Worm (Caenorhabditis elegans) whole organism, young adult: ENCODE results near the gene F17H10.2.

Source experiments
- B0019.2 ChIP-seq: fragments of 200-800 bp; sonication (Bioruptor generic); conservative IDR thresholded peaks from 2 replicates; pipeline ENCODE4 v1.3.6; 2022; ENCODE audit warnings: missing genetic modification reagents, missing genetic modification characterization, missing compliant biosample characterization
- B0035.1 ChIP-seq: sonication (generic microtip); optimal IDR thresholded peaks from 2 replicates; lab custom pipeline; 2016; ENCODE audit warnings: missing genetic modification characterization, mild to moderate bottlenecking, missing compliant biosample characterization, missing genotype, missing genetic modification reagents
- B0261.1 ChIP-seq: sonication (generic microtip); optimal IDR thresholded peaks from 2 replicates; lab custom pipeline; 2016; ENCODE audit warnings: mild to moderate bottlenecking, missing genetic modification characterization, moderate library complexity, missing compliant biosample characterization
- B0336.3 ChIP-seq: fragments of 200-800 bp; sonication (Bioruptor generic); IDR thresholded peaks from 2 replicates; pipeline ENCODE4 v1.3.6; 2022; ENCODE audit warnings: missing genetic modification characterization, missing compliant biosample characterization
- C17E4.6 ChIP-seq: fragments of 200-800 bp; sonication (Bioruptor generic); IDR thresholded peaks from 2 replicates; pipeline ENCODE4 v1.3.6; 2022; ENCODE audit warnings: missing genetic modification reagents, missing genetic modification characterization, missing compliant biosample characterization
- D2030.7 ChIP-seq: fragments of 200-800 bp; sonication (Bioruptor generic); IDR thresholded peaks from 2 replicates; pipeline ENCODE4 v1.3.6; 2022; ENCODE audit warnings: missing genetic modification reagents, missing genetic modification characterization, missing compliant biosample characterization
- F10E7.11 ChIP-seq: sonication (generic microtip); optimal IDR thresholded peaks from 2 replicates; lab custom pipeline; 2017; ENCODE audit warnings: mild to moderate bottlenecking, missing genetic modification characterization, moderate library complexity, missing compliant biosample characterization
- F39B2.1 ChIP-seq: fragments of 200-800 bp; sonication (Bioruptor generic); IDR thresholded peaks from 2 replicates; pipeline ENCODE4 v1.3.6; 2022; ENCODE audit warnings: missing genetic modification reagents, missing genetic modification characterization, missing compliant biosample characterization
- F52B5.7 ChIP-seq: sonication (generic microtip); optimal IDR thresholded peaks from 2 replicates; lab custom pipeline; 2016; ENCODE audit warnings: mild to moderate bottlenecking, missing genetic modification characterization, missing compliant biosample characterization
- F55B11.4 ChIP-seq: sonication (generic microtip); optimal IDR thresholded peaks from 2 replicates; lab custom pipeline; 2016; ENCODE audit warnings: missing compliant biosample characterization, missing genetic modification characterization, borderline replicate concordance; ENCODE audit not compliant: insufficient read depth
- T26A5.8 ChIP-seq: sonication (generic microtip); optimal IDR thresholded peaks from 2 replicates; lab custom pipeline; 2016; ENCODE audit warnings: missing genetic modification characterization, missing compliant biosample characterization
- Y53F4B.3 ChIP-seq: fragments of 200-800 bp; sonication (Bioruptor generic); IDR thresholded peaks from 2 replicates; pipeline ENCODE4 v1.3.6; 2022; ENCODE audit warnings: missing genetic modification reagents, missing genetic modification characterization, missing compliant biosample characterization
- Y79H2A.3 ChIP-seq: fragments of 200-800 bp; sonication (Bioruptor generic); conservative IDR thresholded peaks from 2 replicates; pipeline ENCODE4 v1.3.6; 2022; ENCODE audit warnings: missing genetic modification reagents, missing genetic modification characterization, missing compliant biosample characterization
- attf-6 ChIP-seq: fragments of 200-800 bp; sonication (Bioruptor generic); IDR thresholded peaks from 2 replicates; pipeline ENCODE4 v1.3.6; 2022; ENCODE audit warnings: missing genetic modification reagents, missing genetic modification characterization, missing compliant biosample characterization
- bed-1 ChIP-seq: fragments of 200-800 bp; sonication (Bioruptor generic); IDR thresholded peaks from 2 replicates; pipeline ENCODE4 v1.3.6; 2022; ENCODE audit warnings: missing genetic modification reagents, missing genetic modification characterization, missing compliant biosample characterization
- cebp-1 ChIP-seq, 2 experiments: fragments of 200-800 bp in 1 of 2; sonication (Bioruptor generic) in 1 of 2; sonication (generic microtip) in 1 of 2; IDR thresholded peaks in 1 of 2; optimal IDR thresholded peaks in 1 of 2; 2 replicates each; pipeline versions ENCODE4 v1.3.6 to Lab custom; 2017 to 2022; ENCODE audit warnings: missing compliant biosample characterization in 2 of 2, missing genetic modification characterization in 2 of 2, mild to moderate bottlenecking in 1 of 2, missing genetic modification reagents in 1 of 2, moderate library complexity in 1 of 2
- ceh-58 ChIP-seq: fragments of 200-800 bp; sonication (Bioruptor generic); IDR thresholded peaks from 2 replicates; pipeline ENCODE4 v1.3.6; 2022; ENCODE audit warnings: missing genetic modification characterization, missing compliant biosample characterization
- ceh-79 ChIP-seq: sonication (generic microtip); optimal IDR thresholded peaks from 2 replicates; lab custom pipeline; 2017; ENCODE audit warnings: mild to moderate bottlenecking, missing genetic modification characterization, missing compliant biosample characterization
- egl-44 ChIP-seq: fragments of 200-800 bp; sonication (Bioruptor generic); IDR thresholded peaks from 2 replicates; pipeline ENCODE4 v1.3.6; 2022; ENCODE audit warnings: missing genetic modification reagents, missing genetic modification characterization, missing compliant biosample characterization
- ekl-4 ChIP-seq: fragments of 200-800 bp; sonication (Bioruptor generic); IDR thresholded peaks from 2 replicates; pipeline ENCODE4 v1.3.6; 2022; ENCODE audit warnings: missing genetic modification reagents, missing genetic modification characterization, missing compliant biosample characterization
- hlh-26 ChIP-seq: fragments of 200-800 bp; sonication (Bioruptor generic); conservative IDR thresholded peaks from 2 replicates; pipeline ENCODE4 v1.3.6; 2022; ENCODE audit warnings: missing genetic modification reagents, missing genetic modification characterization, missing compliant biosample characterization
- hrde-1 ChIP-seq: sonication (generic microtip); optimal IDR thresholded peaks from 2 replicates; lab custom pipeline; 2016; ENCODE audit warnings: missing genetic modification characterization, mild to moderate bottlenecking, missing compliant biosample characterization, moderate library complexity, missing genotype, missing genetic modification reagents, borderline replicate concordance
- let-526 ChIP-seq: fragments of 200-800 bp; sonication (Bioruptor generic); IDR thresholded peaks from 2 replicates; pipeline ENCODE4 v1.3.6; 2022; ENCODE audit warnings: missing genetic modification reagents, missing genetic modification characterization, missing compliant biosample characterization
- let-607 ChIP-seq, 2 experiments: fragments of 200-800 bp in 1 of 2; sonication (Bioruptor generic) in 1 of 2; sonication (generic microtip) in 1 of 2; optimal IDR thresholded peaks; 2 replicates each; lab custom pipeline; 2016 to 2018; ENCODE audit warnings: mild to moderate bottlenecking in 2 of 2, missing compliant biosample characterization in 2 of 2, missing genetic modification characterization in 2 of 2, moderate library complexity in 2 of 2, missing genotype in 1 of 2
- lin-40 ChIP-seq: sonication (generic microtip); optimal IDR thresholded peaks from 2 replicates; lab custom pipeline; 2016; ENCODE audit warnings: missing genetic modification characterization, mild to moderate bottlenecking, missing compliant biosample characterization, missing genotype, missing genetic modification reagents
- lsl-1 ChIP-seq: fragments of 200-800 bp; sonication (Bioruptor generic); optimal IDR thresholded peaks from 2 replicates; lab custom pipeline; 2018; ENCODE audit warnings: mild to moderate bottlenecking, missing genetic modification characterization, moderate library complexity, missing compliant biosample characterization
- lsy-27 ChIP-seq: sonication (generic microtip); optimal IDR thresholded peaks from 2 replicates; lab custom pipeline; 2017; ENCODE audit warnings: missing genetic modification characterization, mild to moderate bottlenecking, missing compliant biosample characterization, antibody characterized with exemption, missing genotype, borderline replicate concordance; ENCODE audit not compliant: insufficient read depth
- madf-3 ChIP-seq: fragments of 200-800 bp; sonication (Bioruptor generic); IDR thresholded peaks from 2 replicates; pipeline ENCODE4 v1.3.6; 2022; ENCODE audit warnings: missing genetic modification reagents, missing genetic modification characterization, missing compliant biosample characterization
- madf-8 ChIP-seq: fragments of 200-800 bp; sonication (Bioruptor generic); conservative IDR thresholded peaks from 2 replicates; pipeline ENCODE4 v1.3.6; 2022; ENCODE audit warnings: missing genetic modification reagents, missing genetic modification characterization, missing compliant biosample characterization
- mel-28 ChIP-seq: sonication (generic microtip); optimal IDR thresholded peaks from 2 replicates; lab custom pipeline; 2016; ENCODE audit warnings: borderline replicate concordance, mild to moderate bottlenecking, missing genetic modification characterization, missing compliant biosample characterization
- mes-4 ChIP-seq: sonication (generic microtip); optimal IDR thresholded peaks from 2 replicates; lab custom pipeline; 2016; ENCODE audit warnings: missing genotype, missing genetic modification characterization, missing compliant biosample characterization
- nhr-27 ChIP-seq: fragments of 200-800 bp; sonication (Bioruptor generic); optimal IDR thresholded peaks from 2 replicates; lab custom pipeline; 2018; ENCODE audit warnings: mild to moderate bottlenecking, missing genetic modification characterization, moderate library complexity, missing compliant biosample characterization
- sdz-38 ChIP-seq: sonication (generic microtip); optimal IDR thresholded peaks from 2 replicates; lab custom pipeline; 2016; ENCODE audit warnings: missing genotype, missing genetic modification characterization, missing compliant biosample characterization
- sea-2 ChIP-seq: fragments of 200-800 bp; sonication (Bioruptor generic); IDR thresholded peaks from 2 replicates; pipeline ENCODE4 v1.3.6; 2022; ENCODE audit warnings: missing genetic modification characterization, missing compliant biosample characterization
- snpc-4 ChIP-seq, 5 experiments: fragments of 150-350 bp in 1 of 5; sonication (generic microtip) in 4 of 5; optimal IDR thresholded peaks; 2 replicates each; lab custom pipeline; 2014 to 2018; ENCODE audit warnings: missing genetic modification characterization in 5 of 5, missing biosample characterization in 3 of 5, antibody characterized with exemption in 2 of 5, mild to moderate bottlenecking in 2 of 5, missing compliant biosample characterization in 2 of 5, missing genotype in 2 of 5, moderate library complexity in 2 of 5, missing genetic modification reagents in 1 of 5
- unc-130 ChIP-seq: sonication (generic microtip); optimal IDR thresholded peaks from 2 replicates; lab custom pipeline; 2016; ENCODE audit warnings: missing genetic modification reagents, missing genetic modification characterization, missing compliant biosample characterization
- unc-62 ChIP-seq: fragments of 150-350 bp; optimal IDR thresholded peaks from 2 replicates; lab custom pipeline; 2014; ENCODE audit warnings: missing biosample characterization, missing genetic modification reagents, missing genetic modification characterization
- xnd-1 ChIP-seq: sonication (generic microtip); optimal IDR thresholded peaks from 2 replicates; lab custom pipeline; 2016; ENCODE audit warnings: missing genotype, missing genetic modification reagents, missing genetic modification characterization, missing compliant biosample characterization
- zfh-2 ChIP-seq: fragments of 200-800 bp; sonication (Bioruptor generic); conservative IDR thresholded peaks from 2 replicates; pipeline ENCODE4 v1.3.6; 2022; ENCODE audit warnings: missing genetic modification reagents, missing genetic modification characterization, missing compliant biosample characterization
- zim-3 ChIP-seq: sonication (generic microtip); optimal IDR thresholded peaks from 2 replicates; lab custom pipeline; 2017; ENCODE audit warnings: mild to moderate bottlenecking, missing genetic modification characterization, moderate library complexity, missing compliant biosample characterization
- ztf-18 ChIP-seq: sonication (generic microtip); optimal IDR thresholded peaks from 2 replicates; lab custom pipeline; 2016; ENCODE audit warnings: missing genotype, mild to moderate bottlenecking, missing genetic modification characterization, missing compliant biosample characterization
- ztf-25 ChIP-seq: fragments of 200-800 bp; sonication (Bioruptor generic); IDR thresholded peaks from 2 replicates; pipeline ENCODE4 v1.3.6; 2022; ENCODE audit warnings: missing genetic modification reagents, missing genetic modification characterization, missing compliant biosample characterization
- ztf-26 ChIP-seq: sonication (generic microtip); optimal IDR thresholded peaks from 2 replicates; lab custom pipeline; 2017; ENCODE audit warnings: missing genetic modification characterization, missing compliant biosample characterization

Gene F17H10.2

DNA sequence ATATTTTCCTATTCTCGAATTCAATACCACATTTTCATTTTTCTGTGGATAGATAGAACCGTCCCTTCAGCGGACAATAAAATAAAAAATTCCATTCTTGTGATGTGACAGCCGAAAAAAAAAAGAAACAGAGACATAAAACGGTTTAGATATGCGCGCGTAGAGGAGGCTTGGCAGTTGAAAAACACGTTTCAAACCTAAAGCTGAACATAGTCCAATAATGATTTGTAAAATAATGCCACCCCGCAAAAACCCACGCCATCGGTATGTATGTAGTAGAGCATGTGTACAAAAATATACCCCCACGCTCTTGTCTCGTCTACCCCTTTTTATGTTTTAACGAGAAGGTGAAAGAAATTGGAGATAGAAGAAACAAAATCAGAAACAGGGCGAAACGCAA, 4.9 kb upstream of the F17H10.2 start (continued):
- TF ChIP-seq Y53F4B.3 (GFP tag; lab: Robert Waterston, UW) = no peak
- no peak for TF ChIP-seq hrde-1 (tag; lab: Kevin White, UChicago)
- TF ChIP-seq ceh-79 (tag; lab: Kevin White, UChicago) = no peak
- no peak for TF ChIP-seq B0261.1 (tag; lab: Kevin White, UChicago)
- TF ChIP-seq zfh-2 (GFP tag; lab: Robert Waterston, UW) = no peak
- no peak for TF ChIP-seq hlh-26 (GFP tag; lab: Robert Waterston, UW)
- TF ChIP-seq T26A5.8 (tag; lab: Kevin White, UChicago) = no peak
- no peak for TF ChIP-seq madf-8 (GFP tag; lab: Robert Waterston, UW)
- no peak for TF ChIP-seq C17E4.6
- no peak for TF ChIP-seq F10E7.11 (tag; lab: Kevin White, UChicago)
- TF ChIP-seq nhr-27 (tag; lab: Kevin White, UChicago) = no peak
- no peak for TF ChIP-seq let-526 (GFP tag; lab: Robert Waterston, UW)
- TF ChIP-seq unc-62 (GFP tag; lab: Kevin White, UChicago) = no peak
- peak; percentile 19 for TF ChIP-seq mel-28 (tag; lab: Kevin White, UChicago)
- TF ChIP-seq xnd-1 (tag; lab: Kevin White, UChicago) = no peak
- no peak for TF ChIP-seq lsl-1
- TF ChIP-seq lin-40 (tag; lab: Kevin White, UChicago) = peak; percentile 37
- no peak for TF ChIP-seq ceh-58 (GFP tag; lab: Robert Waterston, UW)
- no peak for TF ChIP-seq B0035.1 (tag; lab: Kevin White, UChicago)
- peak; percentile 27; the same call in 1 of the 2 replicates for TF ChIP-seq ekl-4 (GFP tag; lab: Robert Waterston, UW)
- TF ChIP-seq ztf-25 (GFP tag; lab: Robert Waterston, UW) = no peak
- TF ChIP-seq attf-6 (GFP tag; lab: Robert Waterston, UW) = no peak
- no peak for TF ChIP-seq zim-3
- no peak for TF ChIP-seq mes-4
- TF ChIP-seq ztf-26 = peak; percentile 67
- TF ChIP-seq let-607 (tag; optimal IDR thresholded peaks at IDR 0.05; lab: Kevin White, UChicago) = no peak
- no peak for TF ChIP-seq cebp-1 (GFP tag; IDR thresholded peaks at IDR 0.05; lab: Robert Waterston, UW)
- peak; percentile 67 for TF ChIP-seq cebp-1 (tag; optimal IDR thresholded peaks at IDR 0.05; lab: Kevin White, UChicago)
- no peak for TF ChIP-seq Y79H2A.3 (GFP tag; lab: Robert Waterston, UW)

DNA sequence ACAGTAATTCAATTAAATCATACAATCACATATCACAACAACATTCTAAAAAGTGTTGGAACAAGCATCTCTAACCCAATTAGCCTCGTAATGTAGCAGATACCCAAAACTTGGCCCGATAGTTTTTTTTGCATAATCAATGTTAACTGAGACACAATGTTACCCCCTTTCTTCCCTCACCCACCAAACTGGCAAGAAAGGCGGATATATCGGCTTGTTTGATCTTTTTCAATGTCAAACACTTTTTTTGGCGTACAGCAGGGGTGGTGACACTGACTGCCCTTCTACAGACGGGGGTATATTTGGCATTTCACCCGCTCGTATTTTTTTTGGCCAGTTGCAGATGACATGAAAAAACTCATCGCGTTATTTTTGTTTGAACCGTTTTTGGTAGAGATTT, 3.6 kb upstream of the F17H10.2 start:
- TF ChIP-seq B0019.2 (GFP tag; lab: Robert Waterston, UW) (no peak), sea-2 (GFP tag; lab: Robert Waterston, UW) (no peak), bed-1 (GFP tag; lab: Robert Waterston, UW) (no peak), F55B11.4 (tag; lab: Kevin White, UChicago) (no peak), snpc-4 (GFP tag; optimal IDR thresholded peaks at IDR 0.05; lab: Kevin White, UChicago) (no peak), snpc-4 (tag; optimal IDR thresholded peaks at IDR 0.05; lab: Kevin White, UChicago) (no peak), mel-28 (tag; lab: Kevin White, UChicago) (no peak), ceh-79 (tag; lab: Kevin White, UChicago) (no peak), madf-3 (GFP tag; lab: Robert Waterston, UW) (no peak), lin-40 (tag; lab: Kevin White, UChicago) (no peak), ekl-4 (GFP tag; lab: Robert Waterston, UW) (no peak), B0336.3 (GFP tag; lab: Robert Waterston, UW) (no peak), lsy-27 (tag; lab: Kevin White, UChicago) (no peak), ztf-18 (tag; lab: Kevin White, UChicago) (no peak), unc-130 (GFP tag; lab: Kevin White, UChicago) (no peak), F52B5.7 (no peak), D2030.7 (GFP tag; lab: Robert Waterston, UW) (no peak), egl-44 (GFP tag; lab: Robert Waterston, UW) (no peak), sdz-38 (no peak), F39B2.1 (GFP tag; lab: Robert Waterston, UW) (no peak), hrde-1 (tag; lab: Kevin White, UChicago) (no peak)
